Fruit fly (Drosophila melanogaster) whole organism: ENCODE measurements around the gene Gga.

Experiments
- CG8478 ChIP-seq: fragments of >200 bp; optimal IDR thresholded peaks from 2 replicates; lab custom pipeline; 2018; ENCODE audit warnings: inconsistent platforms
- Dll ChIP-seq: fragments of >200 bp; optimal IDR thresholded peaks from 2 replicates; lab custom pipeline; 2017
- EcR ChIP-seq, 2 experiments: fragments of >200 bp; optimal IDR thresholded peaks; 2 replicates each; lab custom pipeline; 2017; ENCODE audit warnings: missing biosample characterization in 2 of 2, missing genetic modification characterization in 2 of 2, missing genetic modification reagents in 2 of 2
- pan ChIP-seq: fragments of >200 bp; optimal IDR thresholded peaks from 2 replicates; lab custom pipeline; 2017
- psq ChIP-seq: fragments of >200 bp; optimal IDR thresholded peaks from 2 replicates; lab custom pipeline; 2017
- usp ChIP-seq: fragments of >200 bp; optimal IDR thresholded peaks from 2 replicates; lab custom pipeline; 2017; ENCODE audit warnings: missing biosample characterization, missing genetic modification characterization, mixed read lengths

The Gga gene

DNA sequence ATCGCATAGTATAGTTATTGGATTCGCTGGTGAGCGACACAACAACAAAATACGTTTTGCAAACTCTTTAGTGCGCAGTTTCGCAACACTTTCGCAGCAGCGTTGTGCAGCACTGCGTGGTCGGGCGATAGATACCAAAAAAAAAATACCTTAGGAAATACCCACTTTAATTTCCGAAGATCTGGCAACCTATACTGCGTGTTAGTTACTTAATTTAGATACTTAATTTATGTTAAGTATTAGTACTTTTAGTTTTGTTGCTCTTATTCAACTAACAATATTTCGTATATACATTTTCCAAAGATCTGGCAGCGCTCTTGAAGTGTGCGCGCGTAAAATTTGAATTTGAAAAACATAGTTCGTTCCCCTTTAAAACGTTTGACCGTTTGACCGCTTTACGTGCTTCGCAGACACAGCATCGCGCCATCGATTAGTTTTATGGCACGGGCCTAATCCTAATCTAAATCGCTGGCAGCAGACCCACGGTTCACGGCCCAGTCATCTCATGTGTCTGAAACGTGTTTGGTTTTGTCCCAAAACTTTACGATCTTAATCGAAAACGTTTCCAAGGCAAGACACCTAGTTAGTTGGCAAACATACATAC lies 20.8 kb upstream of the Gga start, which contains the start of gene LPCAT:
Gene LPCAT, minus strand, starts transcription at position 70 of the 604 bp plus-strand sequence.
- TF ChIP-seq pan (lab: Kevin White, UChicago) (no peak), CG8478 (lab: Kevin White, UChicago) (no peak), usp (GFP tag; lab: Kevin White, UChicago) (no peak), Dll (lab: Kevin White, UChicago) (no peak), EcR (GFP tag; optimal IDR thresholded peaks at IDR 0.05; lab: Kevin White, UChicago) (no peak)

- TF ChIP-seq usp (GFP tag; lab: Kevin White, UChicago) = no peak
- TF ChIP-seq CG8478 (lab: Kevin White, UChicago) = no peak
Measured at dm6 chrX:9580544-9580943, 20.3 kb upstream of the Gga start.

- TF ChIP-seq pan (lab: Kevin White, UChicago) = no peak
Measured at dm6 chrX:9581869-9582268, 19.0 kb upstream of the Gga start.

DNA sequence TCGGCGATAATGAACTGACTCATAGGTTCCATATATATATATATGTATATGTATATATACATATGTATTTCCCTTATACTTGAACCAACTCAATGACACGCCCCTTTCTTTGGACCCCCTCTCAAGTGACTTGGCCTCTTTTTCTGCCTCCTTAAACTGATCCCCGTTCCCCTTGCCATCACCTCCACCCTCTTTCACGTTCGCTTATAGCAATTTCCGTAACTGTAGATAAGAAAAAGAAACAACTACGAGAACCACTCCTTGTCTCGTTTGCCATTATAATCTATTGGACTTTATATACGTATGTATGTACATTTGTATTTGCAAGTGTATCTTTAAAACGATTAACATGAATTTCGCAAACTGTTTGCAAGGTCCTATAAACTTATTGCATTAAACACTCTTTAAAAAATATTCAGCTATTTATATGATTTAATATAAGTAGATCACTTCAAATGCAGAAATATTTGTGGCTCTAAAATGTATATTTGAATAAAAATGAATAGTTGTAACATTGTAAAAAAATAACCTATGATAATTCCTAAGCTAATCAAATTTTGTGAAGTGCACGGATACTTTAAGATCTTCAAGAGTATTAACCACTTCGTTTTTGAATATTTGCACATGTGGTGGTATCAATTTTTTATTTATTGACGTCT lies 18.0 kb upstream of the Gga start:
- TF ChIP-seq usp (GFP tag; lab: Kevin White, UChicago) (no peak), EcR (GFP tag; optimal IDR thresholded peaks at IDR 0.05; lab: Kevin White, UChicago) (no peak), psq (lab: Kevin White, UChicago) (no peak), Dll (lab: Kevin White, UChicago) (no peak), CG8478 (lab: Kevin White, UChicago) (no peak), pan (lab: Kevin White, UChicago) (no peak)

DNA sequence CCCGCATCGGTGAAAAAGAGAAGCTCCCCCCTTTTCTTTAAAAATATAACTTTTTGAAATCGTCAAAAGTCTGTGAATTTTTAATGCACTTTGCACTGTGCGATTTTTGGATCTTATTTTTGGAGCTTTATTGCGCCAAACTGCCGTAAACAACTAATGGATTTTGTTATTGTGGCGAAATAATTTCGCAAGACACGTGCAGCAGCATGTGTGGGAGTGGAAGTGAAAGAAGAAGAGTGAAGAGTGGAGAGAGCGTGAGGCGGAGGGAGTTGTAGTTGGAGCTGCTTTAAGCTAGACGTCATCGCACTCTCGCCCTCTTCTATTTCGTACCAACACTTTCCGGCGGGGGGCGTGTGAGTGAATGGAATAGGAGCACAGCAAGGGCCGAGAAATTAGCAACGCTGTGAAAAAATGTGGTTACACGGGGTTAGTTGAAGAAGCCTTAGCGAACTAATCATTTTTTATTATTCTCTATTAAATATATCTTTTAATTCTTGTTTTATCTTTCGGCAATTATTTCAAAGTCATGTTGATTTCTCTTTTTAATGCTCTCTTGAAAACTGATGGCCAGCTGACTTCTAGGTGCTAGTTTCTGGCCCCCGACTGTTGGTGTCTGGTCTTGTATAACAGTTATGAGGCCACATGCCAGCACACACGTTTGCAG lies 17.3 kb upstream of the Gga start:
- TF ChIP-seq EcR (GFP tag; optimal IDR thresholded peaks at IDR 0.05; lab: Kevin White, UChicago) (peak in 1 of 2 experiments; percentile 52), usp (GFP tag; lab: Kevin White, UChicago) (no peak)

- TF ChIP-seq usp (GFP tag; lab: Kevin White, UChicago) = no peak
- TF ChIP-seq pan (lab: Kevin White, UChicago) = no peak
- TF ChIP-seq CG8478 (lab: Kevin White, UChicago) = no peak
- peak; percentile 69 to 86 for TF ChIP-seq EcR (GFP tag; optimal IDR thresholded peaks at IDR 0.05; lab: Kevin White, UChicago)
- TF ChIP-seq Dll (lab: Kevin White, UChicago) = peak; percentile 86
- TF ChIP-seq psq (lab: Kevin White, UChicago) = no peak
Measured at dm6 chrX:9584104-9584947, 16.5 kb upstream of the Gga start.

DNA sequence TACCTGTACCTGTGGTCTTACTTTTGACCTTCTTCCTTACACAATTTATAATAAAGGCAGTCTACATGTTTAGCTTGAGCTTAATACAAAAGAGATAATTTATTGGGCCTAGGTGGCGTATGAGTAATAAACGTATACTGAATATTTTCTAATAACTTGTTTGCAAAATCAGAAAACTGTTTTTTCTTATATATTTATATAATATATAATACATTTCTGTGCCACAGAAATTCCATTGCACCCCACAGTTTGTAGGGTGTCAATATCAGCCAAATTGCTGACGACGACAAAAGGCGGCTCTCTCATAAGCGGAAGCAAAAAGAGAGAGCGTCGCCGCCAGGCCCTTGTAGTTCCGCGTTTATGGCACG lies 15.9 kb upstream of the Gga start:
- no peak for TF ChIP-seq CG8478 (lab: Kevin White, UChicago)

dm6 chrX:9585359-9586002 lies 15.3 kb upstream of the Gga start, which contains the start of gene Hex-A:
Gene Hex-A, plus strand, starts transcription at chrX:9585675.
- TF ChIP-seq usp (GFP tag; lab: Kevin White, UChicago) (no peak), Dll (lab: Kevin White, UChicago) (peak; percentile 96), EcR (GFP tag; optimal IDR thresholded peaks at IDR 0.05; lab: Kevin White, UChicago) (peak in 1 of 2 experiments; percentile 59)

dm6 chrX:9586038-9586437 lies 14.8 kb upstream of the Gga start:
- TF ChIP-seq pan (lab: Kevin White, UChicago) = peak; percentile 57
- no peak for TF ChIP-seq CG8478 (lab: Kevin White, UChicago)

- TF ChIP-seq psq (lab: Kevin White, UChicago) (no peak), usp (GFP tag; lab: Kevin White, UChicago) (no peak), EcR (GFP tag; optimal IDR thresholded peaks at IDR 0.05; lab: Kevin White, UChicago) (no peak), pan (lab: Kevin White, UChicago) (no peak), CG8478 (lab: Kevin White, UChicago) (no peak), Dll (lab: Kevin White, UChicago) (no peak)
Measured at dm6 chrX:9586627-9587026, 14.2 kb upstream of the Gga start.

DNA sequence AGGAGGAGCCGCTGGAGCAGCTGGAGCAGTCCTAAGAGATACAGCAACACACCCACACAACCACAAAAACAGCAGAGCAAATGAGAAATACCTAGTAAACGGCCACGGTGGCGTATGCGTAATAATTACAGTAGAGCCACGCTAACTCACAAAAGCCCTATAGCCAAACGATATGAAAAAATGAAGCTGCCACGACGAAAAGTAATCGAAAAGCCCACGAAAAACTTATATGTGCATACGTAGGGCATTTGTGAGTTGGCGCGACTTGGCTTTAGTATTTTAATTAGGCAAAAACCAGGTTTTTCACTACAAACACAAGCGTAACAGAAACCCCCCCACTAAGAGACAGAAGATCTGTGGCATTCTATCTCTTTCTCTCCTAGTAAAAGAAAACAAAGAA lies 12.9 kb upstream of the Gga start:
- TF ChIP-seq usp (GFP tag; lab: Kevin White, UChicago) = no peak
- TF ChIP-seq EcR (GFP tag; optimal IDR thresholded peaks at IDR 0.05; lab: Kevin White, UChicago) = no peak
- no peak for TF ChIP-seq Dll (lab: Kevin White, UChicago)
- TF ChIP-seq CG8478 (lab: Kevin White, UChicago) = no peak
- TF ChIP-seq pan (lab: Kevin White, UChicago) = no peak
- no peak for TF ChIP-seq psq (lab: Kevin White, UChicago)
